Fruit fly (Drosophila melanogaster): ENCODE results near the gene Smn.

The Smn gene

DNA sequence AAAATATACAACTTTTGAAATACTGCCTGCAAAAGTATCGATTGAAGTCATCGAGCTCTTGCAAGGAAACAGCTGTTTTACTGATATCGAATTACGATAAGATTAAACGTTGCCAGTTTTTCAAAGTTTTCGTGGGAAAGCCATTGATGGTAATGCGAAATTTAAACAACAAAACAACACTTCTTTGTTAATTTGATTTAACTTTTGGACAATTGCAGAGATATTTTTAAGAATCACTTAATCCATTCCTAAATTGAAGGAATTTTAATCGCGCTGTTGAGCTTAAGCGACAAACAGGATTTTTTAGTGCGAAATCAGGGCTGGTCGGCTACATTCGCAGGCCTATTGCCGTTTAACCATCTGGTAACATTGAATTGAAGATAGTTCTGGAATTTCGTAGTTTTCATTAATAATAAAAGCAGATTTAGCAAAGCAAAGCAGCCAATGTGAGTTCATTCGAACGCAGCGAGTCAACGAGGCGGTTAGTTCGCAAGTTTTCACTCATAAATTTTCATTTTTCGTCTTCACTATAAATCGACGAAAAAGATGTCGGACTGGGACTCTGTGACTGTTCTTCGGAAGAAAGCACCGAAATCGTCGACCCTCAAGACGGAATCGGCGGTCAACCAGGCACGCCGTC lies 6.9 kb downstream of the Smn start, which contains the start of gene mbf1 (continued):
- TF ChIP-seq onecut (GFP tag; IDR thresholded peaks at IDR 0.05) (no peak), CG11723 (GFP tag; optimal IDR thresholded peaks at IDR 0.05) (no peak), Hr3 (GFP tag; optimal IDR thresholded peaks at IDR 0.05) (no peak), sens (GFP tag) (peak; percentile 89), sqz (GFP tag; optimal IDR thresholded peaks at IDR 0.05) (no peak), CG2120 (GFP tag; optimal IDR thresholded peaks at IDR 0.05) (peak; percentile 44), CG5953 (GFP tag; IDR thresholded peaks at IDR 0.05) (no peak), crol (GFP tag; IDR thresholded peaks at IDR 0.05) (no peak), CG16815 (GFP tag; optimal IDR thresholded peaks at IDR 0.05) (no peak), z (GFP tag; IDR thresholded peaks at IDR 0.05) (no peak), Tbp (GFP tag; optimal IDR thresholded peaks at IDR 0.05) (no peak), CG2889 (GFP tag; IDR thresholded peaks at IDR 0.05) (no peak), lbe (GFP tag; optimal IDR thresholded peaks at IDR 0.05) (no peak), CG7839 (tag; optimal IDR thresholded peaks at IDR 0.05) (no peak), CG8359 (GFP tag; optimal IDR thresholded peaks at IDR 0.05; ENCODE audit: borderline replicate concordance) (no peak), CG30431 (GFP tag; optimal IDR thresholded peaks at IDR 0.05) (no peak), CG2202 (tag; optimal IDR thresholded peaks at IDR 0.05) (peak; percentile 2), CG9609 (GFP tag; optimal IDR thresholded peaks at IDR 0.05) (no peak), cg (GFP tag; optimal IDR thresholded peaks at IDR 0.05) (no peak), CG13775 (GFP tag; optimal IDR thresholded peaks at IDR 0.05) (peak; percentile 13), CG1832 (GFP tag; optimal IDR thresholded peaks at IDR 0.05) (no peak), CG7357 (GFP tag; IDR thresholded peaks at IDR 0.05) (no peak), CG17829 (tag; optimal IDR thresholded peaks at IDR 0.05) (peak; percentile 13), ATbp (GFP tag; optimal IDR thresholded peaks at IDR 0.05) (no peak), Nf-YB (GFP tag; optimal IDR thresholded peaks at IDR 0.05) (no peak), CG3838 (GFP tag; optimal IDR thresholded peaks at IDR 0.05) (no peak), Jarid2 (GFP tag; optimal IDR thresholded peaks at IDR 0.05) (no peak), CG12299 (tag; optimal IDR thresholded peaks at IDR 0.05) (no peak), cad (GFP tag; optimal IDR thresholded peaks at IDR 0.05) (no peak), CG32767 (GFP tag; IDR thresholded peaks at IDR 0.05) (no peak), bab2 (GFP tag; optimal IDR thresholded peaks at IDR 0.05) (peak; percentile 16), ro (GFP tag; IDR thresholded peaks at IDR 0.05) (no peak), gsb (GFP tag; IDR thresholded peaks at IDR 0.05) (no peak), lola (GFP tag; optimal IDR thresholded peaks at IDR 0.05) (no peak), Hey (tag; optimal IDR thresholded peaks at IDR 0.05) (no peak), hkb (optimal IDR thresholded peaks at IDR 0.05) (no peak), hkb (GFP tag; IDR thresholded peaks at IDR 0.05) (no peak), ranshi (GFP tag; IDR thresholded peaks at IDR 0.05) (no peak), CG7556 (GFP tag; optimal IDR thresholded peaks at IDR 0.05) (no peak), phol (tag; optimal IDR thresholded peaks at IDR 0.05) (peak; percentile 62), oc (tag; optimal IDR thresholded peaks at IDR 0.05) (peak; percentile 48), Neu2 (GFP tag; optimal IDR thresholded peaks at IDR 0.05; ENCODE audit: borderline replicate concordance) (no peak), CG2712 (tag; optimal IDR thresholded peaks at IDR 0.05) (peak; percentile 53), CG6175 (GFP tag; IDR thresholded peaks at IDR 0.05) (no peak), CG17361 (GFP tag; IDR thresholded peaks at IDR 0.05) (peak; percentile 61; the same call in 1 of the 3 replicates), pb (GFP tag; optimal IDR thresholded peaks at IDR 0.05) (no peak), CG18262 (tag; optimal IDR thresholded peaks at IDR 0.05) (peak; percentile 5), bcd (GFP tag; optimal IDR thresholded peaks at IDR 0.05) (peak; percentile 29), Oli (tag; optimal IDR thresholded peaks at IDR 0.05) (no peak), BEAF-32 (GFP tag; optimal IDR thresholded peaks at IDR 0.05) (peak; percentile 75), tio (GFP tag; optimal IDR thresholded peaks at IDR 0.05) (no peak)

Data from whole organism, embryonic.